Worm (Caenorhabditis elegans): ENCODE results near the gene Y49E10.30.
"Not testable (repeated sequence)": the region's sequence is repeated elsewhere in the genome, so short reads cannot be mapped to it uniquely, and the experiment has no call there.

Gene Y49E10.30

DNA sequence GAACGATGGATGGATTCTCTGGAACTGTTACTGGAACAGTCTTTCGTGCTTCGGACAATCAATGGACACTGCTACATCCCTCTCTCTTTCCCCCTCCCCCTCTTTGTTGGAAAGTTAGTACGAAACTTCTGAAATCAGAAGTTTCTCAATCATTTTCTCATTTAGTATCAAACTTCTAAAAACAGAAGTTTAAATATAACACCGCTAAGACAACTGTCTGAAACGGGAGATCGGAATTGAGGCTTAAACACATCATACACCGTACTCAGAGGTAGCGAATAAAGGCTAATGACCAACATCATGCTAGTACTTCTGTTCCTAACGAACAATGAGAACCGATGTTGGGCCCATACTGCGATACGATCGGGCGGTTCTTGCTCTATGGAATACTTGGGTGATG is at the start of gene Y49E10.30:
TSS of gene Y49E10.30 (plus strand) at position 301 of the 400 bp plus-strand sequence.
- TF ChIP-seq him-1, dao-5, W03F9.2 (tag; optimal IDR thresholded peaks at IDR 0.05): not testable (repeated sequence)

DNA sequence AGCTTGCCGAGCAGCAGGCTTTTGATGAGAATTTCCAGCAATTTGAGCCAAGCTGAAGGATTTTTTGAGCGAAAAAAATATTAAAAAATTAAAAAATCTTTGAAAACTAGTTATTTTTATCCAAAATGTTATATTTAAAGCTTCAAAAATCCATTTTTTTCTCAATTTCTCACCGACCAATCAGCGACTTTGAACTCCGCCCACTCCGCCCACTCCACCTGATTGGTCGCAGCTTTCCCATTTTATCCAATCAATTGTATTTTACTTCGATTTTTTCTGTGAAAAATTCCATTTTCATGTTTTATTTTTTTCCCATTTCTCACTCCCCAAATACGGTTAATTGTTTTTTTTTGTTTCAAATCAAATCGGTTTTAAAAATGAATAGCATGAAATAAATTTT is 41.8 kb upstream of the Y49E10.30 start:
- TF ChIP-seq W03F9.2 (tag; optimal IDR thresholded peaks at IDR 0.05) (no peak), him-1 (tag; optimal IDR thresholded peaks at IDR 0.05) (no peak), dao-5 (tag; optimal IDR thresholded peaks at IDR 0.05) (no peak)

DNA sequence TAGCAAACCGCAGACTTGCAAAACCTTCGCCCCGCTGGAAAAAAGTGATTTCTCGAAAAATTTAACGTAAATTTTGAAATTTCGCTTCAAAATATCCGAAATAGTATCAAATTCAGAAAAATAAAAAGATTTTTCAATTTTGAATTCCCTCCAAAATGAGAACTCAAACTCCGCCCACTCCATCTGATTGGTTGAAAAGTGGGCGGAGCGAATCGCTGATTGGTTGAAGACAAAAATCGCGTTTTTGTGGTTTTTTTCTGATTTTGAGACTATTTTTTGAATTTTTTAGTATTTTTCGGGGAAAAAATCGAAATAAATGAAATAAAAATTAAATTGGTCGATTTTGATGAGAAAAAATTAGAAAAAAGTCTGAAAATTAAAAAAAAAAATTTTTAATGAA is 37.7 kb upstream of the Y49E10.30 start:
- no peak for TF ChIP-seq W03F9.2 (tag; optimal IDR thresholded peaks at IDR 0.05)
- TF ChIP-seq him-1 (tag; optimal IDR thresholded peaks at IDR 0.05), result no peak
- no peak for TF ChIP-seq dao-5 (tag; optimal IDR thresholded peaks at IDR 0.05)

DNA sequence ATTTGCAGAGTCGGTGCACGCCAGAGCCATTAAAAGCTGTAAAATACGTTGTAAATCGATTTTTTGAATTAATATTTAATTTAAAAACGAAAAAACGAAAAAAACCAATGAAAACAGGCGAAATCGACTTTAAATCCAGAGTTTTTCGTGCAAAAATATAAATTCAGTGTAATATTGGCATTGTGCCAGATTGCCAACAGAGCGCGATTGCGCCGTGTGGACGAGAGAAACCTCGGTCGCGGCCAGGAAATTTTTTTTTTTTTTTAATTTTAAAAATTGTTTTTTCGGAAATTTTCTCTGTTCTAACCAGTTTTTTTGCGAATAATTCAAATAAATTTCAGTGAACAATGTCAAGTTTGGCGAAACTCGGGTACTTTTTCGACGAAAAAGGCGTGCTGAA is 35.4 kb upstream of the Y49E10.30 start, which contains the start of the genes pph-4.1 and Y75B8A.31:
TSS of gene pph-4.1 (minus strand) at position 36 of the 400 bp plus-strand sequence.
TSS of gene Y75B8A.31 (plus strand) at position 342 of the 400 bp plus-strand sequence.
- TF ChIP-seq him-1 (tag; optimal IDR thresholded peaks at IDR 0.05) (peak; percentile 58), dao-5 (tag; optimal IDR thresholded peaks at IDR 0.05) (no peak), W03F9.2 (tag; optimal IDR thresholded peaks at IDR 0.05) (peak; percentile 94)

DNA sequence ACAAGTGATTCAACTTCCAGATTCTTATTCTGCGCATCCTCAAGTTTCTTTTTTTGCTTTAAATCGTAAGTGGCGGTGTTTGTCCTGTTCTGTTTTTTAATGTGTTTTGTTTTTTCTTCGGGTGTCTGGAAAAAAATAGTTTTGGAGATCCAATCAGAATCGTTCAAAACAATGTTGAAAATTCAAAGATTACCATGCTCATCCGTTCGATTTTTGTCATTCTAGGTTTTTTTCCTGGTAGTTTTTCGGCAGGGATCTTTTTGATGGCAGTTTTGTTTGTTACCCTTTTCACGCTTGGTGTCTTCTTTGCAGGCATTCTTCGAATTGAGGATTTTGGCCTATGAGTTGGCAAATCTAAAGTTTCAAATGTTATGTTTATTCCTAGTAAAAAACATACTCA is 30.1 kb upstream of the Y49E10.30 start:
- TF ChIP-seq him-1 (tag; optimal IDR thresholded peaks at IDR 0.05), result no peak

DNA sequence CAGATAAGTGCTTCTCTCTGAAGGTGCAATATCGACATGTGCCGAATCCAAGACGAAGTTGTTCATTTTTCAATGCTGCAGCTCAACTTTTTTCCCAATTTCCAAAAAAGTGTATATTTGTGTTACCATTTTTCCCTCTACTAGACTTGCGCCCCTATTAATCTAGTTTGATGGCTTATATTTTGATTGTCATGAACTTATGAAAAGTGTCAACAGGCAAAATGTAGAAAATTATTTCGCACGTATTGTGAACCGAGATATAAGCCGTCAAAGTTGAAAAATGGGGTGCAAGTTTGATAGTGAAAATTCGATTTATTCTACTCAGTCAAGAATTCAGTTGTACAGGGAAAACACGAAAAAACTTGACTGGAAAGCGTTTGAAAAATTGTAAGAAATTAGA is 28.2 kb upstream of the Y49E10.30 start, which contains the start of gene Y75B8A.32:
TSS of gene Y75B8A.32 (minus strand) at position 101 of the 400 bp plus-strand sequence.
- TF ChIP-seq dao-5 (tag; optimal IDR thresholded peaks at IDR 0.05) (no peak), him-1 (tag; optimal IDR thresholded peaks at IDR 0.05) (no peak), W03F9.2 (tag; optimal IDR thresholded peaks at IDR 0.05) (no peak)

DNA sequence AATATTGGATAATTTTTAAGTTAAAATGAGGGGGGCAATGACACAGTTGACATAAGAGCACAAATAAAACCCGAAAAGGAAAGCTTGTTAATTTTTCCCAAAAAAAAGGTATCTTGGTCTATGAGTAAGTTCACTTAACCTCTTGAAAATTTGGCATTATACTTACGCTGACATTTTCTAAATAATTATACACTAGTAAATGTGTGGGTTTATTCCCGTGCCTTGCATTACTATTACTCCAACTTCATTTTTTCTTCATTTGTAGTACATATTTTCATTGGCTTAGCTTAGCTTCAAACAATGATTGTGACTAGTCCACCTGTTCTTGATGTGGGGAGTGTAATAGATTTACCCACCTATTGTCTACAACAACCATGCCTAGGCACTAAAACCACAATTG is 27.4 kb upstream of the Y49E10.30 start, which contains the start of gene Y75B8A.34:
TSS of gene Y75B8A.34 (plus strand) at position 301 of the 400 bp plus-strand sequence.
- no peak for TF ChIP-seq W03F9.2 (tag; optimal IDR thresholded peaks at IDR 0.05)
- no peak for TF ChIP-seq him-1 (tag; optimal IDR thresholded peaks at IDR 0.05)
- no peak for TF ChIP-seq dao-5 (tag; optimal IDR thresholded peaks at IDR 0.05)

DNA sequence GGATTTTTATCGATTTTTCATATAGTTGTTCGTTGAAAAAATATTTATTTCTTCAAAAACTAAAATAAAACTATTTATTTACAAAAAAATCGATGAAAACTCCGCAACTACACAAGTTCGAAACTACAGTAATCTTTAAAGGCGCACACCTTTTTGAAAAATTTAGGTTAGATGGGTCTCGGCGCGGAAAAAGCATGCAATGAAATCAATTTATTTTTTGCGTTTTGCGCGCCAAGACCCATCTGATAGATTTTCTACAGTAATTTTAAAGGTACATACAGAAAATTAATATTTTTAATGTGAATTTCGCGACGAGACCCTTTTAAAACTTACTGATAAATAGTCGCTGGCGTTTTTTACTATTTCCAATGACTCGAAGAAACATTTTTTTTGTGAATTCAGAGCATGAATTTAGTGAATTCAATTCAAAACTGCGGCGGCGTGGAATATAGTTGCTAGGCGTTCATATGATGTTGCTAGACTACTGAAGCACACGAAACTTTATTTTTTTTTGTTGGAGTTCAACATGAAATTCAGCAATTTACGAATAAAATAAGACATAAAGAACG is 19.6 kb upstream of the Y49E10.30 start, which contains the start of gene Y75B8A.33:
TSS of gene Y75B8A.33 (minus strand) at position 385 of the 569 bp plus-strand sequence.
- TF ChIP-seq W03F9.2 (tag; optimal IDR thresholded peaks at IDR 0.05), result no peak
- TF ChIP-seq dao-5 (tag; optimal IDR thresholded peaks at IDR 0.05), result no peak
- TF ChIP-seq him-1 (tag; optimal IDR thresholded peaks at IDR 0.05), result no peak

DNA sequence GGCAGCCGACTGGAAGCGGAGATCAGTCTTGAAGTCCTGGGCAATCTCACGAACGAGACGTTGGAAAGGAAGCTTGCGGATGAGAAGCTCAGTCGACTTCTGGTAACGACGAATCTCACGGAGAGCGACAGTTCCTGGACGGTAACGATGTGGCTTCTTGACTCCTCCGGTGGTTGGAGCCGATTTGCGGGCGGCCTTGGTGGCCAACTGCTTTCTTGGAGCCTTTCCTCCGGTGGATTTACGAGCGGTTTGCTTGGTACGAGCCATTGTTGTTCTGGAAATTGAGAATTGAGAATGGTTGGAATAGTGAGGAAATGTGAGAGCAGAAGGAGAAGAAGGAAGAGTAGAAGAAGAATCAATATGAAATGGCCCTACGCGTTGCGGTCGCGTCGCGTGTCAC is 18.8 kb upstream of the Y49E10.30 start:
- no peak for TF ChIP-seq dao-5 (tag; optimal IDR thresholded peaks at IDR 0.05)
- TF ChIP-seq him-1 (tag; optimal IDR thresholded peaks at IDR 0.05), result no peak
- TF ChIP-seq W03F9.2 (tag; optimal IDR thresholded peaks at IDR 0.05), result no peak

DNA sequence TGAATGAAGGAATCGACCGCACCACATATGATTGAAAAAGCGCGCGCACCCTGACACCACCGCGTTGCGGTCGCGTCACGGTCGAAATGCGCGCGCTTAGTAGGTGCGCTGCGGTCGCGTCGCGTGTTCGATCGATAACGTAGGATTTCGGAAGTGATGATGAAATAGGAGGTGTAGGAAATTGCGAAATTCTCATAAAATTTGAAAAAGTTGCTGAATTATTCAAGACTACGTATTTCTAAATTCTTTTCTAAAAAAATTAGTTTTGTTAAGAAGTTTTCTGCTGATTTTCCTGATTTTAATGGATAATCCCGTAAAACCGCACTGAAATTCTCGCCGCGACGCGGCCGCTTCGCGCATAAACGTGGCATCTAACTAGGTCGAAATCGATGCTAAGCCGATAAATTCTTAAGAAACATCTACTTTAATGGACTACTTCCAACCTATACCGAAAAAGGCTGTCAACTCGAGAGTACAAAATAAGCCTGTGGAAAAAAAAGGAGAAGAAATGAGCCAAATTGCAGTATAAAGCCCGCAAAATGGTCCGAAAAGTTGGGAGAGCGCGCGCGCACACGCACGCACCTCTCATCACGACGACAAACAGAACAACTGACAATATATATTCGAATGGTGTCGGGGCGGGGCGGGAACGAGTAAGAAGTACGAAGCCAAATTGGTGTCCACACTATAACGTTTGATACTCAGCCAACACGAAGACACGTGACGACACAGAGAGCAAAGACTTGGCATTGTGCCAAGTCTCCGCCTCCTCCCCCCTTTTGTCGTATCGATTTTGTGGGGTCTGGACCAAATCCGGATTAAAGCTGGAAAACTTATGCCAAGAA is 18.0 kb upstream of the Y49E10.30 start, which contains the start of gene his-72:
TSS of gene his-72 (minus strand) at position 589 of the 845 bp plus-strand sequence.
- TF ChIP-seq dao-5 (tag; optimal IDR thresholded peaks at IDR 0.05) (no peak), W03F9.2 (tag; optimal IDR thresholded peaks at IDR 0.05) (no peak), him-1 (tag; optimal IDR thresholded peaks at IDR 0.05) (no peak)

DNA sequence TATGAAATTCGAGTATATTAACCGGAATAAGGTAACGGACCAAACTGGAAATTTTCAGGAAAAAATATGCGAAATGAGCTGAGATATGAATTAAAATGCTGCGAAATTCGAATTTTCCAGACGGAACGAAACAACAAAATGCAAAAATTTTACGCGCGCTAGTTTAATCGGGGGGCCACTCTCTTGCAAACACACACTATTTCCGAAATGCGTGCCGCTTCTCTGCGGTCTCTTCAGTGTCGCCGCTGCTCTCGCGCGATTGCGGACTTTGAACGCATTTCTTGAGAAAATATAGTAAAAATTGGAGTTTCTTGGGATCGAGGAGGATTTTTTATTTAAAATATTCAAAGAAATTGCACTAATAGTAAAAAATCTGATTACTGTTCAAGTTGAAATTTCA is 17.2 kb upstream of the Y49E10.30 start:
- TF ChIP-seq W03F9.2 (tag; optimal IDR thresholded peaks at IDR 0.05), result no peak
- no peak for TF ChIP-seq him-1 (tag; optimal IDR thresholded peaks at IDR 0.05)
- no peak for TF ChIP-seq dao-5 (tag; optimal IDR thresholded peaks at IDR 0.05)

DNA sequence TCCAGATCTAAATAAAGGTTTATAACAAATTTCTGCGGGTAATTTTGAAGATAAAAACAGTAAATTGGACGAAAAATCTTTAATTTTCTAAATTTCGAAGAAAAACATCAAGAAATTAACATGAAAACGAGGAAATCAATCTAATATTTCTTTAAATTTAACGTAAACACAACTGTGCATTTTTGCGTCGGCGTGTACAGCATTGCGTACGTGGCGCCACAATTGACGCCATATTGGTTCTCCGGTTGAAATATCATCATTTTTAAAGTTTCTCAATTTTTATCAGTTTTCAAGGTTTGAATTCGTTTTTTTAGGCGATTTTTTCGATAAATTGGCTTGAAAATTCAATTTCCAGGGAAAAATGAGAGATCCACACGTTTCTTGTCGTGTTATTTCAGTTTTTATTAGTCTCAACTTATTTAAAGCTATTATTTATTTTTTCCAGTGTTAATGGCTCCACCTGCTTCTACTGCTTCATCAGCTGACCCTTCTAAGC is 16.6 kb upstream of the Y49E10.30 start, which contains the start of gene rpt-6:
TSS of gene rpt-6 (plus strand) at position 446 of the 496 bp plus-strand sequence.
- TF ChIP-seq dao-5 (tag; optimal IDR thresholded peaks at IDR 0.05), result no peak
- no peak for TF ChIP-seq him-1 (tag; optimal IDR thresholded peaks at IDR 0.05)
- TF ChIP-seq W03F9.2 (tag; optimal IDR thresholded peaks at IDR 0.05), result peak; percentile 57

All from whole organism, L4/young adult.